Worm (Caenorhabditis elegans): ENCODE data around the gene F28F9.2.

F28F9.2 gene

ce11 chrIV:3803252-3803651, 36.3 kb upstream of the F28F9.2 start, which contains the start of the genes algn-14 and M02B7.2 (continued):
- TF ChIP-seq lin-11 (tag; optimal IDR thresholded peaks at IDR 0.05) (no peak), nhr-129 (tag; optimal IDR thresholded peaks at IDR 0.05) (no peak), fos-1 (tag; optimal IDR thresholded peaks at IDR 0.05) (peak; percentile 14), mdl-1 (tag; optimal IDR thresholded peaks at IDR 0.05) (no peak), sma-9 (GFP tag; optimal IDR thresholded peaks at IDR 0.05) (peak; percentile 85), sma-9 (tag; optimal IDR thresholded peaks at IDR 0.05) (no peak)

ce11 chrIV:3805219-3805618, 34.3 kb upstream of the F28F9.2 start, which contains the start of gene fbxc-47:
Gene fbxc-47, plus strand, starts transcription at chrIV:3805519.
- no peak for TF ChIP-seq ztf-4 (tag; optimal IDR thresholded peaks at IDR 0.05)
- no peak for TF ChIP-seq ZK546.5 (tag; optimal IDR thresholded peaks at IDR 0.05)
- no peak for TF ChIP-seq lin-13 (GFP tag; optimal IDR thresholded peaks at IDR 0.05)
- no peak for TF ChIP-seq dmd-4 (tag; optimal IDR thresholded peaks at IDR 0.05)
- TF ChIP-seq nhr-237 (tag; optimal IDR thresholded peaks at IDR 0.05) = no peak
- TF ChIP-seq lsy-2 (tag; optimal IDR thresholded peaks at IDR 0.05) = no peak
- TF ChIP-seq elt-1 (tag; optimal IDR thresholded peaks at IDR 0.05) = no peak
- TF ChIP-seq lin-11 (tag; optimal IDR thresholded peaks at IDR 0.05) = no peak
- TF ChIP-seq ztf-11 (tag; optimal IDR thresholded peaks at IDR 0.05) = no peak
- no peak for TF ChIP-seq ceh-16 (tag; optimal IDR thresholded peaks at IDR 0.05)
- no peak for TF ChIP-seq blmp-1 (tag; optimal IDR thresholded peaks at IDR 0.05; ENCODE audit: insufficient read depth)
- TF ChIP-seq Y55F3AM.14 (GFP tag; optimal IDR thresholded peaks at IDR 0.05) = no peak
- no peak for TF ChIP-seq sma-3 (GFP tag; optimal IDR thresholded peaks at IDR 0.05)
- no peak for TF ChIP-seq mbf-1 (tag; optimal IDR thresholded peaks at IDR 0.05)

- no peak for TF ChIP-seq ama-1 (optimal IDR thresholded peaks at IDR 0.05)
- no peak for TF ChIP-seq elt-3 (tag; optimal IDR thresholded peaks at IDR 0.05)
- TF ChIP-seq lin-39 (tag; optimal IDR thresholded peaks at IDR 0.05) = no peak
- TF ChIP-seq nhr-23 (tag; optimal IDR thresholded peaks at IDR 0.05) = no peak
- no peak for TF ChIP-seq alr-1 (tag; optimal IDR thresholded peaks at IDR 0.05)
- TF ChIP-seq nhr-21 (tag; optimal IDR thresholded peaks at IDR 0.05) = no peak
- TF ChIP-seq zag-1 (tag; optimal IDR thresholded peaks at IDR 0.05) = no peak
- TF ChIP-seq nhr-10 (tag; optimal IDR thresholded peaks at IDR 0.05) = no peak
- TF ChIP-seq ceh-16 (tag; optimal IDR thresholded peaks at IDR 0.05) = no peak
- TF ChIP-seq nhr-6 (tag; optimal IDR thresholded peaks at IDR 0.05) = no peak
- no peak for TF ChIP-seq skn-1 (tag; optimal IDR thresholded peaks at IDR 0.05)
- TF ChIP-seq crh-2 (tag; optimal IDR thresholded peaks at IDR 0.05) = no peak
- TF ChIP-seq snpc-4 (tag; optimal IDR thresholded peaks at IDR 0.05) = no peak
Measured at ce11 chrIV:3807092-3807491, 32.4 kb upstream of the F28F9.2 start, which contains the start of gene M02B7.7. Gene M02B7.7, minus strand, starts transcription at chrIV:3807192.

ce11 chrIV:3807545-3807944, 32.0 kb upstream of the F28F9.2 start:
- no peak for TF ChIP-seq elt-3 (tag; optimal IDR thresholded peaks at IDR 0.05)
- no peak for TF ChIP-seq alr-1 (tag; optimal IDR thresholded peaks at IDR 0.05)
- no peak for TF ChIP-seq ZK546.5 (tag; optimal IDR thresholded peaks at IDR 0.05)
- no peak for TF ChIP-seq mab-5 (tag; optimal IDR thresholded peaks at IDR 0.05)
- TF ChIP-seq R02D3.7 (tag; optimal IDR thresholded peaks at IDR 0.05) = no peak
- TF ChIP-seq unc-62 (GFP tag; optimal IDR thresholded peaks at IDR 0.05) = no peak
- TF ChIP-seq mdl-1 (tag; optimal IDR thresholded peaks at IDR 0.05) = no peak
- no peak for TF ChIP-seq blmp-1 (tag; optimal IDR thresholded peaks at IDR 0.05; ENCODE audit: insufficient read depth)
- TF ChIP-seq lsy-2 (tag; optimal IDR thresholded peaks at IDR 0.05) = no peak
- TF ChIP-seq nhr-10 (tag; optimal IDR thresholded peaks at IDR 0.05) = no peak
- no peak for TF ChIP-seq nhr-237 (tag; optimal IDR thresholded peaks at IDR 0.05)
- TF ChIP-seq aly-2 (tag; optimal IDR thresholded peaks at IDR 0.05) = no peak

ce11 chrIV:3812812-3813211, 26.7 kb upstream of the F28F9.2 start:
- TF ChIP-seq lin-13 (GFP tag; optimal IDR thresholded peaks at IDR 0.05) (no peak), unc-39 (tag; optimal IDR thresholded peaks at IDR 0.05) (no peak), ztf-4 (tag; optimal IDR thresholded peaks at IDR 0.05) (no peak), aly-2 (tag; optimal IDR thresholded peaks at IDR 0.05) (no peak)
